Worm (Caenorhabditis elegans) whole organism, late embryonic: ENCODE measurements around the gene H04M03.11.

Experiments used
- ceh-30 ChIP-seq: fragments of 150-350 bp; optimal IDR thresholded peaks from 2 replicates; lab custom pipeline; 2014; ENCODE audit warnings: missing biosample characterization, missing genetic modification characterization
- elt-2 ChIP-seq: sonication (generic microtip); optimal IDR thresholded peaks from 2 replicates; lab custom pipeline; 2016; ENCODE audit warnings: missing genetic modification reagents, missing genetic modification characterization, missing compliant biosample characterization

DNA sequence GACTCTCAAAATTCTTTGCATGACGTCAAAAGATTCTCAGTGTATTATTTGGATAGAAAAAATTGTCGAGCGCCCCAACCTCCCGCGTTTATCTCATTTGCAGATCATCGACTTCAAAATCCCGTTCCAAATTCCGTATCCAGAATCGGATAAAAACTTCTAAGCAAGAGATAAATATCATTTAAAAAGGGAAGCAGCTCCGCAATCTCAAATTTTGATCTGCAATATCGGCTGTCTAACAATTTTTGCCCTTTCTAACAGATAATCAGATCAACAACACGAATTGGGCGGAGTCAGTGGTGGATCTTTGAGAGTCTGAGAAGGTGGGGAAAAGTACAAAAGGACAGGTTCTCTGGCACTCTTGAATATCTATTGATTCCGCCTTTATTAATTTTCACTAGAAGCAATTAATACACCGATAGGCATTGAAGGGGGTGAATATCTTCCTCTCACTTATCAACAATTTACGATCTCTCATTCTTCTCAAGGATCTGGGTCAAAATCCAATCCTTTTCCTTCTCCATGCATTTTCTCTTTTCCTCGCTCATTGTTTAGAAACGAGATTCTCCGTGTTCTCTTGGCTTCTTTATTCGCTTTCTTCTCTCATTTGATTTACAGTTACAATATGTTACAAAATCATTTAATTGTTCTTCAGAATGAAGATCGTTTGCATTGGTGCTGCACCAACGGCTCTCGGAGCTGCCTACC is 934 bp upstream of the H04M03.11 start, which contains the start of gene glf-1:
- TF ChIP-seq elt-2 (tag; lab: Kevin White, UChicago) (no peak), ceh-30 (tag; lab: Kevin White, UChicago) (no peak)
